Worm (Caenorhabditis elegans) whole organism, L1 larva: ENCODE data around the gene htz-1.

Experiments used
- C04F5.9 ChIP-seq: sonication (generic microtip); optimal IDR thresholded peaks from 2 replicates; lab custom pipeline; 2016; ENCODE audit warnings: missing genetic modification characterization, missing compliant biosample characterization
- C16A3.4 ChIP-seq: fragments of 150-350 bp; optimal IDR thresholded peaks from 2 replicates; lab custom pipeline; 2014; ENCODE audit warnings: missing biosample characterization, missing genetic modification characterization
- aha-1 ChIP-seq: fragments of 150-350 bp; optimal IDR thresholded peaks from 2 replicates; lab custom pipeline; 2014; ENCODE audit warnings: missing biosample characterization, missing genetic modification characterization
- ama-1 ChIP-seq: fragments of 150-350 bp; optimal IDR thresholded peaks from 2 replicates; lab custom pipeline; 2014
- blmp-1 ChIP-seq: fragments of 150-350 bp; optimal IDR thresholded peaks from 2 replicates; lab custom pipeline; 2014; ENCODE audit warnings: missing biosample characterization, missing genetic modification characterization
- ceh-82 ChIP-seq, 3 experiments: fragments of 150-350 bp in 1 of 3; sonication (generic microtip) in 2 of 3; optimal IDR thresholded peaks; 2 replicates each; lab custom pipeline; 2014 to 2017; ENCODE audit warnings: missing biosample characterization in 3 of 3, missing genetic modification characterization in 3 of 3
- ceh-88 ChIP-seq: fragments of 200-800 bp; sonication (Bioruptor generic); IDR thresholded peaks from 2 replicates; pipeline ENCODE4 v1.3.6; 2022; ENCODE audit warnings: missing genetic modification characterization, missing compliant biosample characterization
- dpl-1 ChIP-seq, 3 experiments: fragments of 150-350 bp in 2 of 3; sonication (generic microtip) in 1 of 3; optimal IDR thresholded peaks; 2 replicates each; lab custom pipeline; 2014 to 2017; ENCODE audit warnings: missing biosample characterization in 3 of 3, missing genetic modification characterization in 3 of 3, missing genetic modification reagents in 3 of 3
- dsc-1 ChIP-seq: sonication (generic microtip); optimal IDR thresholded peaks from 2 replicates; lab custom pipeline; 2016; ENCODE audit warnings: mild to moderate bottlenecking, missing genetic modification characterization, missing compliant biosample characterization
- efl-1 ChIP-seq, 4 experiments: fragments of 150-350 bp; optimal IDR thresholded peaks in 3 of 4; peaks in 1 of 4; 1 replicate in 1 of 4; 2 replicates in 3 of 4; lab custom pipeline; 2014; ENCODE audit warnings: missing biosample characterization in 2 of 4, missing genetic modification characterization in 2 of 4, missing genetic modification reagents in 2 of 4
- efl-3 ChIP-seq: fragments of 200-800 bp; sonication (Bioruptor generic); optimal IDR thresholded peaks from 2 replicates; lab custom pipeline; 2018; ENCODE audit warnings: mild to moderate bottlenecking, missing genetic modification characterization, missing compliant biosample characterization
- egl-27 ChIP-seq, 2 experiments: fragments of 150-350 bp in 1 of 2; sonication (generic microtip); optimal IDR thresholded peaks; 3 replicates each; lab custom pipeline; 2017 to 2018; ENCODE audit warnings: missing biosample characterization in 2 of 2, missing genetic modification characterization in 2 of 2, missing genetic modification reagents in 2 of 2
- elt-3 ChIP-seq, 6 experiments: fragments of 150-350 bp in 1 of 6; sonication (generic microtip); optimal IDR thresholded peaks; 2 replicates each; lab custom pipeline; 2017 to 2018; ENCODE audit warnings: missing biosample characterization in 6 of 6, missing genetic modification characterization in 6 of 6, inconsistent platforms in 1 of 6
- fkh-10 ChIP-seq: sonication (generic microtip); optimal IDR thresholded peaks from 2 replicates; lab custom pipeline; 2017; ENCODE audit warnings: missing biosample characterization, missing genetic modification reagents, missing genetic modification characterization
- grh-1 ChIP-seq: fragments of 200-800 bp; sonication (Bioruptor generic); IDR thresholded peaks from 2 replicates; pipeline ENCODE4 v1.3.6; 2022; ENCODE audit warnings: missing genetic modification reagents, missing genetic modification characterization, missing compliant biosample characterization
- hlh-17 ChIP-seq: fragments of 200-800 bp; sonication (Bioruptor generic); optimal IDR thresholded peaks from 2 replicates; lab custom pipeline; 2018; ENCODE audit warnings: missing genetic modification characterization, mild to moderate bottlenecking, missing compliant biosample characterization, moderate library complexity, borderline replicate concordance
- jun-1 ChIP-seq: fragments of 150-350 bp; optimal IDR thresholded peaks from 2 replicates; lab custom pipeline; 2014; ENCODE audit warnings: missing biosample characterization, missing genetic modification reagents, missing genetic modification characterization
- lin-13 ChIP-seq: fragments of 150-350 bp; optimal IDR thresholded peaks from 2 replicates; lab custom pipeline; 2014; ENCODE audit warnings: missing biosample characterization, missing genetic modification reagents, missing genetic modification characterization
- lin-14 ChIP-seq: fragments of 200-800 bp; sonication (Bioruptor generic); optimal IDR thresholded peaks from 2 replicates; lab custom pipeline; 2018; ENCODE audit warnings: mild to moderate bottlenecking, missing genetic modification characterization, moderate library complexity, missing compliant biosample characterization
- lin-35 ChIP-seq, 2 experiments: fragments of 150-350 bp; optimal IDR thresholded peaks; 2 replicates each; lab custom pipeline; 2014; ENCODE audit warnings: missing biosample characterization in 2 of 2, missing genetic modification characterization in 2 of 2, missing genetic modification reagents in 2 of 2
- lin-39 ChIP-seq: fragments of 150-350 bp; optimal IDR thresholded peaks from 2 replicates; lab custom pipeline; 2014; ENCODE audit warnings: missing biosample characterization, missing genetic modification reagents, missing genetic modification characterization
- lir-3 ChIP-seq: sonication (generic microtip); optimal IDR thresholded peaks from 2 replicates; lab custom pipeline; 2016; ENCODE audit warnings: mild to moderate bottlenecking, missing genetic modification characterization, moderate library complexity, missing compliant biosample characterization; ENCODE audit not compliant: poor library complexity
- lsy-2 ChIP-seq, 2 experiments: fragments of 150-350 bp; optimal IDR thresholded peaks; 2 replicates each; lab custom pipeline; 2014; ENCODE audit warnings: missing biosample characterization in 2 of 2, missing genetic modification characterization in 2 of 2
- mab-9 ChIP-seq: fragments of 200-800 bp; sonication (Bioruptor generic); IDR thresholded peaks from 2 replicates; pipeline ENCODE4 v1.3.6; 2022; ENCODE audit warnings: missing genetic modification reagents, missing genetic modification characterization, missing compliant biosample characterization
- mep-1 ChIP-seq: fragments of 150-350 bp; optimal IDR thresholded peaks from 2 replicates; lab custom pipeline; 2014; ENCODE audit warnings: missing biosample characterization, missing genetic modification characterization
- nhr-11 ChIP-seq: fragments of 150-350 bp; optimal IDR thresholded peaks from 2 replicates; lab custom pipeline; 2014; ENCODE audit warnings: missing biosample characterization, missing genetic modification characterization
- nhr-12 ChIP-seq: sonication (generic microtip); optimal IDR thresholded peaks from 2 replicates; lab custom pipeline; 2017; ENCODE audit warnings: missing biosample characterization, missing genetic modification characterization
- nhr-19 ChIP-seq: fragments of 200-800 bp; sonication (Bioruptor generic); conservative IDR thresholded peaks from 2 replicates; pipeline ENCODE4 v1.3.6; 2022; ENCODE audit warnings: missing genetic modification characterization, missing compliant biosample characterization
- nhr-20 ChIP-seq: sonication (generic microtip); optimal IDR thresholded peaks from 2 replicates; lab custom pipeline; 2016; ENCODE audit warnings: mild to moderate bottlenecking, missing genetic modification characterization, missing compliant biosample characterization
- nhr-237 ChIP-seq: fragments of 150-350 bp; optimal IDR thresholded peaks from 2 replicates; lab custom pipeline; 2014; ENCODE audit warnings: missing biosample characterization, missing genetic modification characterization
- nhr-28 ChIP-seq: fragments of 150-350 bp; optimal IDR thresholded peaks from 2 replicates; lab custom pipeline; 2014; ENCODE audit warnings: missing biosample characterization, missing genetic modification characterization
- nhr-47 ChIP-seq: sonication (generic microtip); optimal IDR thresholded peaks from 2 replicates; lab custom pipeline; 2016; ENCODE audit warnings: mild to moderate bottlenecking, missing genetic modification characterization, moderate library complexity, missing compliant biosample characterization
- nhr-71 ChIP-seq: sonication (generic microtip); optimal IDR thresholded peaks from 2 replicates; lab custom pipeline; 2016; ENCODE audit warnings: mild to moderate bottlenecking, missing genetic modification characterization, moderate library complexity, missing compliant biosample characterization
- nhr-84 ChIP-seq: sonication (generic microtip); optimal IDR thresholded peaks from 2 replicates; lab custom pipeline; 2017; ENCODE audit warnings: missing biosample characterization, missing genetic modification characterization
- nhr-90 ChIP-seq: sonication (generic microtip); optimal IDR thresholded peaks from 2 replicates; lab custom pipeline; 2016; ENCODE audit warnings: mild to moderate bottlenecking, missing genetic modification characterization, missing compliant biosample characterization; ENCODE audit not compliant: poor library complexity
- pag-3 ChIP-seq: sonication (generic microtip); optimal IDR thresholded peaks from 2 replicates; lab custom pipeline; 2017; ENCODE audit warnings: missing genetic modification characterization, mild to moderate bottlenecking, missing compliant biosample characterization, antibody characterized with exemption, borderline replicate concordance; ENCODE audit not compliant: insufficient read depth
- pax-3 ChIP-seq: fragments of 200-800 bp; sonication (Bioruptor generic); optimal IDR thresholded peaks from 2 replicates; lab custom pipeline; 2018; ENCODE audit warnings: mild to moderate bottlenecking, missing genetic modification characterization, moderate library complexity, missing compliant biosample characterization
- skn-1 ChIP-seq: fragments of 150-350 bp; optimal IDR thresholded peaks from 2 replicates; lab custom pipeline; 2014; ENCODE audit warnings: missing biosample characterization, missing genetic modification characterization
- snpc-4 ChIP-seq: fragments of 150-350 bp; optimal IDR thresholded peaks from 2 replicates; lab custom pipeline; 2014; ENCODE audit warnings: missing biosample characterization, missing genetic modification characterization
- snu-23 ChIP-seq: sonication (generic microtip); optimal IDR thresholded peaks from 2 replicates; lab custom pipeline; 2016; ENCODE audit warnings: missing genetic modification characterization, missing compliant biosample characterization
- sox-4 ChIP-seq: sonication (generic microtip); optimal IDR thresholded peaks from 2 replicates; lab custom pipeline; 2016; ENCODE audit warnings: missing genetic modification characterization, missing compliant biosample characterization
- sup-37 ChIP-seq: fragments of 200-800 bp; sonication (Bioruptor generic); optimal IDR thresholded peaks from 2 replicates; lab custom pipeline; 2018; ENCODE audit warnings: mild to moderate bottlenecking, missing genetic modification characterization, missing compliant biosample characterization
- swsn-7 ChIP-seq: sonication (generic microtip); optimal IDR thresholded peaks from 2 replicates; lab custom pipeline; 2016; ENCODE audit warnings: missing genetic modification characterization, missing compliant biosample characterization
- tbx-2 ChIP-seq: sonication (generic microtip); optimal IDR thresholded peaks from 2 replicates; lab custom pipeline; 2016; ENCODE audit warnings: missing genetic modification characterization, missing compliant biosample characterization
- unc-130 ChIP-seq: fragments of 150-350 bp; optimal IDR thresholded peaks from 2 replicates; lab custom pipeline; 2017; ENCODE audit warnings: missing biosample characterization, missing genetic modification characterization, inconsistent platforms
- unc-62 ChIP-seq: fragments of 150-350 bp; optimal IDR thresholded peaks from 2 replicates; lab custom pipeline; 2014; ENCODE audit warnings: missing biosample characterization, missing genetic modification reagents, missing genetic modification characterization
- unc-98 ChIP-seq: fragments of 200-800 bp; sonication (Bioruptor generic); IDR thresholded peaks from 2 replicates; pipeline ENCODE4 v1.3.6; 2022; ENCODE audit warnings: missing genetic modification characterization, missing compliant biosample characterization
- vab-15 ChIP-seq: sonication (generic microtip); optimal IDR thresholded peaks from 2 replicates; lab custom pipeline; 2017; ENCODE audit warnings: missing genotype, mild to moderate bottlenecking, missing genetic modification characterization, missing compliant biosample characterization
- xbp-1 ChIP-seq: sonication (generic microtip); optimal IDR thresholded peaks from 2 replicates; lab custom pipeline; 2016; ENCODE audit warnings: missing genetic modification characterization, missing compliant biosample characterization
- zag-1 ChIP-seq: fragments of 150-350 bp; optimal IDR thresholded peaks from 2 replicates; lab custom pipeline; 2014; ENCODE audit warnings: missing biosample characterization, missing genetic modification characterization
- zip-4 ChIP-seq: fragments of 200-800 bp; sonication (Bioruptor generic); optimal IDR thresholded peaks from 2 replicates; lab custom pipeline; 2018; ENCODE audit warnings: mild to moderate bottlenecking, missing genetic modification characterization, moderate library complexity, missing compliant biosample characterization
- ztf-4 ChIP-seq: fragments of 150-350 bp; optimal IDR thresholded peaks from 2 replicates; lab custom pipeline; 2014; ENCODE audit warnings: missing biosample characterization, missing genetic modification characterization

htz-1 gene

ce11 chrIV:4402413-4402812 lies 43.6 kb upstream of the htz-1 start:
- peak; percentile 87 for TF ChIP-seq snu-23
- peak; percentile 88 for TF ChIP-seq blmp-1 (tag; lab: Kevin White, UChicago)
- TF ChIP-seq tbx-2 (tag; lab: Kevin White, UChicago): peak; percentile 37
- TF ChIP-seq aha-1 (tag; lab: Kevin White, UChicago): no peak
- TF ChIP-seq skn-1 (tag; lab: Kevin White, UChicago): peak; percentile 67
- TF ChIP-seq jun-1 (tag; lab: Kevin White, UChicago): no peak
- TF ChIP-seq efl-1 (optimal IDR thresholded peaks at IDR 0.05; lab: Kevin White, UChicago): peak in 1 of 2 experiments; percentile 27
- peak; percentile 9 to 45 for TF ChIP-seq efl-1 (GFP tag; optimal IDR thresholded peaks at IDR 0.05 in 1 of 2; lab: Kevin White, UChicago)
- peak; percentile 82 for TF ChIP-seq lin-14 (GFP tag; lab: Kevin White, UChicago)
- TF ChIP-seq lin-39 (tag; lab: Kevin White, UChicago): no peak
- peak; percentile 85 for TF ChIP-seq nhr-20
- TF ChIP-seq lin-13 (GFP tag; lab: Kevin White, UChicago): peak; percentile 46
- TF ChIP-seq nhr-12: no peak
- no peak for TF ChIP-seq zip-4 (GFP tag; lab: Kevin White, UChicago)
- no peak for TF ChIP-seq unc-62 (GFP tag; lab: Kevin White, UChicago)
- TF ChIP-seq ztf-4 (tag; lab: Kevin White, UChicago): peak; percentile 39
- peak; percentile 16 to 54 (median 33) for TF ChIP-seq dpl-1 (GFP tag; optimal IDR thresholded peaks at IDR 0.05; lab: Kevin White, UChicago)
- peak; percentile 61 for TF ChIP-seq nhr-19 (GFP tag; lab: Robert Waterston, UW)
- TF ChIP-seq pag-3 (tag; lab: Kevin White, UChicago): no peak
- TF ChIP-seq sox-4 (tag; lab: Kevin White, UChicago): peak; percentile 37
- peak; percentile 64 to 71 for TF ChIP-seq lsy-2 (tag; optimal IDR thresholded peaks at IDR 0.05; lab: Kevin White, UChicago)
- peak; percentile 37 for TF ChIP-seq pax-3 (tag; lab: Kevin White, UChicago)
- peak; percentile 54 for TF ChIP-seq mep-1
- no peak for TF ChIP-seq hlh-17 (GFP tag; lab: Kevin White, UChicago)
- no peak for TF ChIP-seq nhr-237
- TF ChIP-seq grh-1 (GFP tag; lab: Robert Waterston, UW): peak; percentile 60
- TF ChIP-seq nhr-47 (tag; lab: Kevin White, UChicago): peak; percentile 66
- TF ChIP-seq unc-130: peak; percentile 85
- TF ChIP-seq unc-98 (GFP tag; lab: Robert Waterston, UW): no peak
- TF ChIP-seq nhr-28 (tag; lab: Kevin White, UChicago): no peak
- TF ChIP-seq sup-37 (GFP tag; lab: Kevin White, UChicago): no peak
- TF ChIP-seq elt-3 (tag; optimal IDR thresholded peaks at IDR 0.05; lab: Kevin White, UChicago): peak in 2 of 6 experiments; percentile 55 to 92
- TF ChIP-seq egl-27 (tag; optimal IDR thresholded peaks at IDR 0.05; lab: Kevin White, UChicago): no peak
- TF ChIP-seq efl-3 (GFP tag; lab: Kevin White, UChicago): no peak
- TF ChIP-seq C16A3.4 (tag; lab: Kevin White, UChicago): peak; percentile 60
- TF ChIP-seq nhr-90 (tag; lab: Kevin White, UChicago): peak; percentile 82
- no peak for TF ChIP-seq nhr-84 (tag; lab: Kevin White, UChicago)
- TF ChIP-seq nhr-11 (tag; lab: Kevin White, UChicago): peak; percentile 1
- TF ChIP-seq lir-3 (tag; lab: Kevin White, UChicago): peak; percentile 24
- TF ChIP-seq swsn-7: peak; percentile 38
- no peak for TF ChIP-seq mab-9 (GFP tag; lab: Robert Waterston, UW)
- no peak for TF ChIP-seq ceh-88 (GFP tag; lab: Robert Waterston, UW)
- TF ChIP-seq xbp-1 (tag; lab: Kevin White, UChicago): peak; percentile 6
- peak; percentile 7 to 75 for TF ChIP-seq lin-35 (GFP tag; optimal IDR thresholded peaks at IDR 0.05; lab: Kevin White, UChicago)
- TF ChIP-seq snpc-4 (tag; lab: Kevin White, UChicago): peak; percentile 25
- peak; percentile 51 for TF ChIP-seq dsc-1
- TF ChIP-seq ama-1 (lab: Kevin White, UChicago): no peak
- no peak for TF ChIP-seq C04F5.9 (tag; lab: Kevin White, UChicago)
- TF ChIP-seq vab-15 (tag; lab: Kevin White, UChicago): no peak
- peak in 1 of 3 experiments; percentile 5 for TF ChIP-seq ceh-82 (tag; optimal IDR thresholded peaks at IDR 0.05; lab: Kevin White, UChicago)
- peak; percentile 89 for TF ChIP-seq nhr-71 (tag; lab: Kevin White, UChicago)
- no peak for TF ChIP-seq zag-1 (tag; lab: Kevin White, UChicago)
- TF ChIP-seq fkh-10 (GFP tag; lab: Kevin White, UChicago): no peak
